Fruit fly (Drosophila melanogaster) whole organism, prepupa: ENCODE measurements around the gene Atxn7.

Experiments used
- Blimp-1 ChIP-seq: fragments of 200-800 bp; sonication (Bioruptor generic); optimal IDR thresholded peaks from 3 replicates; lab custom pipeline; 2017; ENCODE audit warnings: missing biosample characterization, missing genetic modification characterization, mild to moderate bottlenecking, moderate library complexity, missing genetic modification reagents
- CG10669 ChIP-seq: fragments of 200-800 bp; sonication (Bioruptor generic); optimal IDR thresholded peaks from 3 replicates; lab custom pipeline; 2018; ENCODE audit warnings: missing biosample characterization, mild to moderate bottlenecking, missing genetic modification characterization, moderate library complexity
- CG11294 ChIP-seq: fragments of 200-800 bp; sonication (Bioruptor generic); IDR thresholded peaks from 2 replicates; pipeline ENCODE4 v1.3.6; 2022; ENCODE audit warnings: missing biosample characterization, missing genetic modification characterization
- CG11902 ChIP-seq: fragments of 200-800 bp; sonication (Bioruptor generic); optimal IDR thresholded peaks from 3 replicates; lab custom pipeline; 2016; ENCODE audit warnings: missing biosample characterization, missing genetic modification characterization
- CG15336 ChIP-seq: fragments of 200-800 bp; sonication (Bioruptor generic); IDR thresholded peaks from 2 replicates; pipeline ENCODE4 v1.3.6; 2022; ENCODE audit warnings: missing biosample characterization, missing genetic modification characterization
- CG1621 ChIP-seq: fragments of 200-800 bp; sonication (Bioruptor generic); optimal IDR thresholded peaks from 3 replicates; lab custom pipeline; 2018; ENCODE audit warnings: missing biosample characterization, mild to moderate bottlenecking, missing genetic modification characterization
- CG3032 ChIP-seq: fragments of 200-800 bp; optimal IDR thresholded peaks from 2 replicates; lab custom pipeline; 2019; ENCODE audit warnings: missing biosample characterization, mild to moderate bottlenecking, missing genetic modification characterization, moderate library complexity
- CG31627 ChIP-seq: fragments of 200-800 bp; sonication (Bioruptor generic); optimal IDR thresholded peaks from 3 replicates; lab custom pipeline; 2016; ENCODE audit warnings: missing biosample characterization, missing genetic modification characterization
- CG34406 ChIP-seq: fragments of 200-800 bp; sonication (Bioruptor generic); optimal IDR thresholded peaks from 3 replicates; lab custom pipeline; 2016; ENCODE audit warnings: missing biosample characterization, missing genetic modification characterization
- CG3919 ChIP-seq: fragments of 200-800 bp; sonication (Bioruptor generic); optimal IDR thresholded peaks from 3 replicates; lab custom pipeline; 2016; ENCODE audit warnings: missing biosample characterization, missing genetic modification characterization
- CG4318 ChIP-seq: fragments of 200-800 bp; sonication (Bioruptor generic); optimal IDR thresholded peaks from 3 replicates; lab custom pipeline; 2017; ENCODE audit warnings: missing biosample characterization, mild to moderate bottlenecking, missing genetic modification characterization
- CG6163 ChIP-seq: fragments of 200-800 bp; sonication (Bioruptor generic); IDR thresholded peaks from 3 replicates; pipeline ENCODE4 v1.3.6; 2022; ENCODE audit warnings: missing biosample characterization, missing genetic modification characterization
- CG6854 ChIP-seq: fragments of 200-800 bp; sonication (Bioruptor generic); optimal IDR thresholded peaks from 2 replicates; lab custom pipeline; 2017; ENCODE audit warnings: missing biosample characterization, mild to moderate bottlenecking, missing genetic modification characterization
- CG7368 ChIP-seq: fragments of 200-800 bp; sonication (Bioruptor generic); optimal IDR thresholded peaks from 3 replicates; lab custom pipeline; 2016; ENCODE audit warnings: missing biosample characterization, missing genetic modification characterization
- CG8119 ChIP-seq: fragments of 200-800 bp; sonication (Bioruptor generic); IDR thresholded peaks from 3 replicates; pipeline ENCODE4 v1.3.6; 2022; ENCODE audit warnings: missing biosample characterization, missing genetic modification characterization
- Eip75B ChIP-seq: fragments of 200-800 bp; sonication (Bioruptor generic); optimal IDR thresholded peaks from 3 replicates; lab custom pipeline; 2016; ENCODE audit warnings: missing biosample characterization, missing genetic modification characterization
- Eip78C ChIP-seq: fragments of 200-800 bp; sonication (Bioruptor generic); peaks from one replicate; lab custom pipeline; 2016; ENCODE audit warnings: missing biosample characterization, missing genetic modification characterization
- Eip93F ChIP-seq: fragments of 200-800 bp; sonication (Bioruptor generic); optimal IDR thresholded peaks from 2 replicates; lab custom pipeline; 2016; ENCODE audit warnings: missing biosample characterization, mild to moderate bottlenecking, missing genetic modification characterization
- Ets96B ChIP-seq: fragments of 200-800 bp; optimal IDR thresholded peaks from 2 replicates; lab custom pipeline; 2019; ENCODE audit warnings: missing biosample characterization, mild to moderate bottlenecking, missing genetic modification characterization, moderate library complexity
- Gug ChIP-seq: fragments of 200-800 bp; sonication (Bioruptor generic); IDR thresholded peaks from 2 replicates; pipeline ENCODE4 v1.3.6; 2022; ENCODE audit warnings: missing biosample characterization, missing genetic modification characterization
- Hr38 ChIP-seq: sonication (Bioruptor generic); optimal IDR thresholded peaks from 2 replicates; lab custom pipeline; 2016; ENCODE audit warnings: missing biosample characterization, missing genetic modification characterization
- Hr4 ChIP-seq: fragments of 200-800 bp; sonication (Bioruptor generic); optimal IDR thresholded peaks from 3 replicates; lab custom pipeline; 2016; ENCODE audit warnings: missing biosample characterization, missing genetic modification characterization
- Lpt ChIP-seq: fragments of 200-800 bp; sonication (Bioruptor generic); optimal IDR thresholded peaks from 3 replicates; lab custom pipeline; 2016; ENCODE audit warnings: missing biosample characterization, missing genetic modification characterization
- Met ChIP-seq: fragments of 200-800 bp; sonication (Bioruptor generic); optimal IDR thresholded peaks from 3 replicates; lab custom pipeline; 2016; ENCODE audit warnings: missing biosample characterization, missing genetic modification characterization
- OdsH ChIP-seq: fragments of 200-800 bp; sonication (Bioruptor generic); optimal IDR thresholded peaks from 3 replicates; lab custom pipeline; 2016; ENCODE audit warnings: missing biosample characterization, missing genetic modification characterization
- Smox ChIP-seq: fragments of 200-800 bp; sonication (Bioruptor generic); optimal IDR thresholded peaks from 3 replicates; lab custom pipeline; 2016; ENCODE audit warnings: missing biosample characterization, missing genetic modification characterization
- Sox102F ChIP-seq: fragments of 200-800 bp; sonication (Bioruptor generic); optimal IDR thresholded peaks from 2 replicates; lab custom pipeline; 2016; ENCODE audit warnings: missing biosample characterization, mild to moderate bottlenecking, missing genetic modification characterization
- Sox14 ChIP-seq: fragments of 200-800 bp; sonication (Bioruptor generic); optimal IDR thresholded peaks from 3 replicates; lab custom pipeline; 2016; ENCODE audit warnings: missing biosample characterization, missing genetic modification characterization
- acj6 ChIP-seq: fragments of 200-800 bp; sonication (Bioruptor generic); optimal IDR thresholded peaks from 3 replicates; lab custom pipeline; 2016; ENCODE audit warnings: missing biosample characterization, missing genetic modification characterization
- cyc ChIP-seq: fragments of 200-800 bp; sonication (Bioruptor generic); optimal IDR thresholded peaks from 3 replicates; lab custom pipeline; 2016; ENCODE audit warnings: missing biosample characterization, missing genetic modification characterization
- dac ChIP-seq: fragments of 200-800 bp; sonication (Bioruptor generic); optimal IDR thresholded peaks from 2 replicates; lab custom pipeline; 2017; ENCODE audit warnings: missing biosample characterization, mild to moderate bottlenecking, missing genetic modification characterization
- esn ChIP-seq: fragments of 200-800 bp; sonication (Bioruptor generic); optimal IDR thresholded peaks from 2 replicates; lab custom pipeline; 2016; ENCODE audit warnings: missing biosample characterization, mild to moderate bottlenecking, missing genetic modification characterization, moderate library complexity
- fd59A ChIP-seq: fragments of 200-800 bp; sonication (Bioruptor generic); optimal IDR thresholded peaks from 2 replicates; lab custom pipeline; 2017; ENCODE audit warnings: missing biosample characterization, mild to moderate bottlenecking, missing genetic modification characterization, missing genetic modification reagents
- fkh ChIP-seq: fragments of 200-800 bp; sonication (Bioruptor generic); optimal IDR thresholded peaks from 3 replicates; lab custom pipeline; 2017; ENCODE audit warnings: missing biosample characterization, mild to moderate bottlenecking, missing genetic modification characterization, moderate library complexity
- lz ChIP-seq: fragments of 200-800 bp; sonication (Bioruptor generic); optimal IDR thresholded peaks from 3 replicates; lab custom pipeline; 2016; ENCODE audit warnings: missing biosample characterization, missing genetic modification characterization
- net ChIP-seq: fragments of 200-800 bp; sonication (Bioruptor generic); optimal IDR thresholded peaks from 3 replicates; lab custom pipeline; 2016; ENCODE audit warnings: missing biosample characterization, missing genetic modification characterization
- pdm3 ChIP-seq: fragments of 200-800 bp; sonication (Bioruptor generic); optimal IDR thresholded peaks from 3 replicates; lab custom pipeline; 2016; ENCODE audit warnings: missing biosample characterization, missing genetic modification characterization
- salr ChIP-seq, 2 experiments: fragments of 200-800 bp; sonication (Bioruptor generic); optimal IDR thresholded peaks; 3 replicates each; lab custom pipeline; 2016 to 2018; ENCODE audit warnings: missing biosample characterization in 2 of 2, missing genetic modification characterization in 2 of 2, mild to moderate bottlenecking in 1 of 2
- svp ChIP-seq: fragments of 200-800 bp; sonication (Bioruptor generic); peaks from one replicate; lab custom pipeline; 2016; ENCODE audit warnings: missing biosample characterization, missing genetic modification characterization
- vri ChIP-seq: fragments of 200-800 bp; sonication (Bioruptor generic); optimal IDR thresholded peaks from 3 replicates; lab custom pipeline; 2016; ENCODE audit warnings: missing biosample characterization, mild to moderate bottlenecking, missing genetic modification characterization

The Atxn7 gene

dm6 chr2L:2380805-2381204 is 5.2 kb downstream of the Atxn7 start, which contains the start of gene Eogt (continued):
- peak; percentile 92 for TF ChIP-seq Smox (GFP tag; lab: Kevin White, UChicago)
- TF ChIP-seq salr (GFP tag; optimal IDR thresholded peaks at IDR 0.05; lab: Kevin White, UChicago), result peak; percentile 84 to 96
- TF ChIP-seq CG4318, result peak; percentile 89
- peak; percentile 98 for TF ChIP-seq CG3032 (tag; lab: Kevin White, UChicago)
- TF ChIP-seq CG31627 (GFP tag; lab: Kevin White, UChicago), result peak; percentile 93
- TF ChIP-seq CG34406, result peak; percentile 95
- peak; percentile 94 for TF ChIP-seq fd59A (GFP tag; lab: Kevin White, UChicago)
- TF ChIP-seq Eip78C, result peak; percentile 98
- TF ChIP-seq CG3919 (GFP tag; lab: Kevin White, UChicago), result peak; percentile 91
- no peak for TF ChIP-seq Hr38 (GFP tag; lab: Kevin White, UChicago)
- peak; percentile 97 for TF ChIP-seq svp
- peak; percentile 96 for TF ChIP-seq CG8119 (GFP tag; lab: Robert Waterston, UW)
- peak; percentile 89 for TF ChIP-seq Eip75B (GFP tag; lab: Kevin White, UChicago)
- TF ChIP-seq CG11294, result peak; percentile 96
- peak; percentile 95 for TF ChIP-seq acj6 (GFP tag; lab: Kevin White, UChicago)
- TF ChIP-seq Hr4 (GFP tag; lab: Kevin White, UChicago), result peak; percentile 93
- TF ChIP-seq net (GFP tag; lab: Kevin White, UChicago), result peak; percentile 89
- TF ChIP-seq Gug, result peak; percentile 95
- TF ChIP-seq pdm3 (GFP tag; lab: Kevin White, UChicago), result peak; percentile 93
- TF ChIP-seq CG6854 (GFP tag; lab: Kevin White, UChicago), result peak; percentile 83
- TF ChIP-seq CG10669 (GFP tag; lab: Kevin White, UChicago), result peak; percentile 94
- TF ChIP-seq CG15336 (GFP tag; lab: Robert Waterston, UW), result peak; percentile 96
- peak; percentile 97 for TF ChIP-seq CG1621 (tag; lab: Kevin White, UChicago)
- peak; percentile 91 for TF ChIP-seq Met
- TF ChIP-seq Lpt (GFP tag; lab: Kevin White, UChicago), result peak; percentile 89
- TF ChIP-seq vri (GFP tag; lab: Kevin White, UChicago), result no peak
- peak; percentile 98 for TF ChIP-seq CG6163 (GFP tag; lab: Robert Waterston, UW)
- peak; percentile 83 for TF ChIP-seq Eip93F (GFP tag; lab: Kevin White, UChicago)
- peak; percentile 88 for TF ChIP-seq Sox102F
- TF ChIP-seq CG11902 (GFP tag; lab: Kevin White, UChicago), result peak; percentile 93
- TF ChIP-seq dac (GFP tag; lab: Kevin White, UChicago), result peak; percentile 84
- TF ChIP-seq CG7368 (GFP tag; lab: Kevin White, UChicago), result peak; percentile 84
- peak; percentile 97 for TF ChIP-seq Ets96B (tag; lab: Kevin White, UChicago)

dm6 chr2L:2382971-2383370 is 7.3 kb downstream of the Atxn7 start, which contains the start of gene PIG-Wa:
PIG-Wa (plus strand) TSS chr2L:2383202.
- TF ChIP-seq Sox14 (GFP tag; lab: Kevin White, UChicago), result peak; percentile 27
- TF ChIP-seq dac (GFP tag; lab: Kevin White, UChicago), result no peak
- peak; percentile 90 for TF ChIP-seq fkh (GFP tag; lab: Kevin White, UChicago)

- TF ChIP-seq Sox14 (GFP tag; lab: Kevin White, UChicago), result no peak
- TF ChIP-seq, all 60 proteins: peak for 0
Measured at dm6 chr2L:2385692-2386091, 10.1 kb downstream of the Atxn7 start, which contains the start of gene CG3557. CG3557 (minus strand) TSS chr2L:2385792.

dm6 chr2L:2390589-2390988 is 14.9 kb downstream of the Atxn7 start, which contains the start of gene CG43750:
CG43750 (minus strand) TSS chr2L:2390689.
- no peak for TF ChIP-seq net (GFP tag; lab: Kevin White, UChicago)
- no peak for TF ChIP-seq Blimp-1
- TF ChIP-seq esn (GFP tag; lab: Kevin White, UChicago), result no peak
- no peak for TF ChIP-seq lz (GFP tag; lab: Kevin White, UChicago)
- TF ChIP-seq CG6163 (GFP tag; lab: Robert Waterston, UW), result no peak
- TF ChIP-seq CG34406, result no peak
- TF ChIP-seq CG7368 (GFP tag; lab: Kevin White, UChicago), result no peak
- TF ChIP-seq cyc (GFP tag; lab: Kevin White, UChicago), result no peak
- TF ChIP-seq OdsH (GFP tag; lab: Kevin White, UChicago), result no peak
